Fruit fly (Drosophila melanogaster) whole organism, wandering third instar larva: ENCODE data around the gene Galphaf.

Experiments used
- CG32264 ChIP-seq: fragments of 200-800 bp; sonication (Bioruptor generic); optimal IDR thresholded peaks from 2 replicates; lab custom pipeline; 2016; ENCODE audit warnings: missing biosample characterization, missing genetic modification characterization
- CrebA ChIP-seq: fragments of 200-800 bp; sonication (Bioruptor generic); optimal IDR thresholded peaks from 2 replicates; lab custom pipeline; 2016; ENCODE audit warnings: missing biosample characterization, mild to moderate bottlenecking, missing genetic modification characterization, borderline replicate concordance
- Dfd ChIP-seq: fragments of >200 bp; optimal IDR thresholded peaks from 2 replicates; lab custom pipeline; 2017; ENCODE audit warnings: missing biosample characterization, missing genetic modification characterization
- Hnf4 ChIP-seq: fragments of 200-800 bp; sonication (Bioruptor generic); optimal IDR thresholded peaks from 2 replicates; lab custom pipeline; 2016; ENCODE audit warnings: missing biosample characterization, mild to moderate bottlenecking, missing genetic modification characterization
- Hr78 ChIP-seq: fragments of >200 bp; optimal IDR thresholded peaks from 2 replicates; lab custom pipeline; 2017; ENCODE audit warnings: missing biosample characterization, missing genetic modification characterization
- Hr83 ChIP-seq: fragments of 200-300 bp; sonication (Bioruptor generic); optimal IDR thresholded peaks from 2 replicates; lab custom pipeline; 2016; ENCODE audit warnings: missing biosample characterization, mild to moderate bottlenecking, missing genetic modification characterization, moderate library complexity; ENCODE audit not compliant: poor library complexity, severe bottlenecking
- N ChIP-seq: fragments of >200 bp; optimal IDR thresholded peaks from 2 replicates; lab custom pipeline; 2018; ENCODE audit warnings: missing biosample characterization, missing external identifiers, missing genetic modification characterization
- Rel ChIP-seq, 2 experiments: fragments of 200-800 bp; sonication (Bioruptor generic) in 1 of 2; optimal IDR thresholded peaks; 2 replicates in 1 of 2; 3 replicates in 1 of 2; lab custom pipeline; 2016 to 2019; ENCODE audit warnings: mild to moderate bottlenecking in 2 of 2, missing biosample characterization in 2 of 2, missing genetic modification characterization in 2 of 2, moderate library complexity in 1 of 2
- dsf ChIP-seq: sonication (Bioruptor generic); optimal IDR thresholded peaks from 2 replicates; lab custom pipeline; 2016; ENCODE audit warnings: missing biosample characterization, missing genetic modification characterization, borderline replicate concordance
- fru ChIP-seq: fragments of 200-800 bp; sonication (Bioruptor generic); optimal IDR thresholded peaks from 3 replicates; lab custom pipeline; 2016; ENCODE audit warnings: missing biosample characterization, mild to moderate bottlenecking, missing genetic modification characterization
- lola ChIP-seq: fragments of >200 bp; optimal IDR thresholded peaks from 2 replicates; lab custom pipeline; 2017; ENCODE audit warnings: missing biosample characterization, missing genetic modification characterization
- psq ChIP-seq: fragments of 200-800 bp; sonication (Bioruptor generic); optimal IDR thresholded peaks from 3 replicates; lab custom pipeline; 2017; ENCODE audit warnings: missing biosample characterization, mild to moderate bottlenecking, missing genetic modification characterization, moderate library complexity
- sage ChIP-seq: fragments of 200-800 bp; sonication (Bioruptor generic); optimal IDR thresholded peaks from 2 replicates; lab custom pipeline; 2016; ENCODE audit warnings: missing biosample characterization, mild to moderate bottlenecking, missing genetic modification characterization
- woc ChIP-seq: sonication (Bioruptor generic); optimal IDR thresholded peaks from 2 replicates; lab custom pipeline; 2016; ENCODE audit warnings: missing biosample characterization, mild to moderate bottlenecking, missing genetic modification characterization

dm6 chr3L:16634529-16634928 is 33.2 kb downstream of the Galphaf start:
- TF ChIP-seq Hr78 (GFP tag; lab: Kevin White, UChicago) (no peak), N (GFP tag; lab: Kevin White, UChicago) (no peak), Dfd (GFP tag; lab: Kevin White, UChicago) (no peak), CrebA (GFP tag; lab: Kevin White, UChicago) (no peak), psq (GFP tag; lab: Kevin White, UChicago) (no peak), dsf (GFP tag; lab: Kevin White, UChicago) (no peak), lola (GFP tag; lab: Kevin White, UChicago) (no peak), woc (no peak), Hnf4 (no peak), fru (peak; percentile 16), CG32264 (GFP tag; lab: Kevin White, UChicago) (no peak), Rel (GFP tag; optimal IDR thresholded peaks at IDR 0.05; lab: Kevin White, UChicago) (no peak), Rel (tag; optimal IDR thresholded peaks at IDR 0.05; lab: Kevin White, UChicago) (no peak), Hr83 (no peak), sage (GFP tag; lab: Kevin White, UChicago) (no peak)
